Worm (Caenorhabditis elegans) whole organism, early embryonic: ENCODE results near the gene dmsr-4.

Experiments
- B0310.2 ChIP-seq: sonication (generic microtip); optimal IDR thresholded peaks from 2 replicates; lab custom pipeline; 2016; ENCODE audit warnings: mild to moderate bottlenecking, missing genetic modification characterization, missing compliant biosample characterization
- ama-1 ChIP-seq: fragments of 150-350 bp; optimal IDR thresholded peaks from 2 replicates; lab custom pipeline; 2014
- ceh-13 ChIP-seq: fragments of 200-800 bp; sonication (Bioruptor generic); optimal IDR thresholded peaks from 2 replicates; lab custom pipeline; 2018; ENCODE audit warnings: mild to moderate bottlenecking, missing genetic modification characterization, missing compliant biosample characterization
- ceh-36 ChIP-seq: sonication (generic microtip); optimal IDR thresholded peaks from 2 replicates; lab custom pipeline; 2016; ENCODE audit warnings: missing genetic modification characterization, inconsistent platforms, missing compliant biosample characterization
- flt-1 ChIP-seq: fragments of 200-800 bp; sonication (Bioruptor generic); IDR thresholded peaks from 2 replicates; pipeline ENCODE4 v1.3.6; 2022; ENCODE audit warnings: missing genetic modification characterization, missing compliant biosample characterization
- hmg-4 ChIP-seq: fragments of 200-800 bp; sonication (Bioruptor generic); optimal IDR thresholded peaks from 2 replicates; lab custom pipeline; 2018; ENCODE audit warnings: mild to moderate bottlenecking, missing genetic modification characterization, missing compliant biosample characterization
- pes-1 ChIP-seq: fragments of 200-800 bp; sonication (Bioruptor generic); IDR thresholded peaks from 2 replicates; pipeline ENCODE4 v1.3.6; 2022; ENCODE audit warnings: missing genetic modification reagents, missing genetic modification characterization, missing compliant biosample characterization
- sea-1 ChIP-seq: fragments of 200-800 bp; sonication (Bioruptor generic); conservative IDR thresholded peaks from 2 replicates; pipeline ENCODE4 v1.3.6; 2022; ENCODE audit warnings: missing genetic modification characterization, missing compliant biosample characterization
- tbx-11 ChIP-seq: fragments of 200-800 bp; sonication (Bioruptor generic); IDR thresholded peaks from 2 replicates; pipeline ENCODE4 v1.3.6; 2022; ENCODE audit warnings: missing genetic modification characterization, missing compliant biosample characterization
- tbx-37 ChIP-seq: fragments of 200-800 bp; sonication (Bioruptor generic); conservative IDR thresholded peaks from 2 replicates; pipeline ENCODE4 v1.3.6; 2022; ENCODE audit warnings: missing genetic modification reagents, missing genetic modification characterization, missing compliant biosample characterization

DNA sequence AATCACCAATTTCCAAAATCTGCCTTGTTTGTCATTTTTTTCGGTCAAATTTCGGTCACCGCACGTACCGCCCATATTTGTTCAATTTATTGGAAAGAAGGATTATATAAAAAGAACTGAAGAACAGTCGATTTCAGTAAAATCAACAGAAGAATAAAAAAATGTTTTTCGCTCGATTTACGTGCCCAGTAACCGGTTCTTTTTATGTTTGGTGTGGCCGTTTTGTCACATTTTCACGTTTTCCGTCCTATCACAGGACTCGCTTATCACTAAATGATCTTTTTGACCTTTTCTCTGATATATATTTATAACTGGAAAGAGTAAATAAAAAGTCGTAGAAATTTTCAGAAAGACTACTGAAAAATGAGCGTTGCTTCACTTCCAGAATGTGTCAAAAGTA is 37.4 kb downstream of the dmsr-4 start, which contains the start of gene far-7:
- TF ChIP-seq B0310.2 (tag; lab: Kevin White, UChicago) = no peak
- no peak for TF ChIP-seq flt-1
- TF ChIP-seq tbx-11 (GFP tag; lab: Robert Waterston, UW) = no peak
- no peak for TF ChIP-seq ama-1 (lab: Kevin White, UChicago)
- TF ChIP-seq sea-1 (GFP tag; lab: Robert Waterston, UW) = no peak
- no peak for TF ChIP-seq ceh-36 (tag; lab: Kevin White, UChicago)
- TF ChIP-seq tbx-37 (GFP tag; lab: Robert Waterston, UW) = no peak
- no peak for TF ChIP-seq ceh-13 (GFP tag; lab: Kevin White, UChicago)
- TF ChIP-seq pes-1 (GFP tag; lab: Robert Waterston, UW) = no peak
- TF ChIP-seq hmg-4 (GFP tag; lab: Kevin White, UChicago) = no peak
